Fruit fly (Drosophila melanogaster): ENCODE measurements around the gene MP1.

MP1 gene

dm6 chr3R:4310683-4311066, 3.0 kb downstream of the MP1 start, which contains the start of gene Vps24:
Gene Vps24 (minus strand): TSS chr3R:4310947.
- TF ChIP-seq Pif1B (GFP tag; optimal IDR thresholded peaks at IDR 0.05) = no peak
- peak; percentile 32 for TF ChIP-seq EcR (GFP tag; optimal IDR thresholded peaks at IDR 0.05)
- no peak for TF ChIP-seq CG14655 (GFP tag; optimal IDR thresholded peaks at IDR 0.05)
- TF ChIP-seq fd96Ca (GFP tag; IDR thresholded peaks at IDR 0.05) = no peak

- 0 out of 2 replicates have a peak, but pooled peaks have one; percentile 20 for TF ChIP-seq CG12605 (GFP tag; IDR thresholded peaks at IDR 0.05)
- TF ChIP-seq CG10348 (GFP tag; IDR thresholded peaks at IDR 0.05) = no peak
- TF ChIP-seq CG14655 (GFP tag; optimal IDR thresholded peaks at IDR 0.05) = no peak
- TF ChIP-seq CG8301 (tag; optimal IDR thresholded peaks at IDR 0.05) = no peak
- no peak for TF ChIP-seq CG34367 (tag; optimal IDR thresholded peaks at IDR 0.05)
- peak; percentile 49 for TF ChIP-seq CG8159 (tag; optimal IDR thresholded peaks at IDR 0.05)
- no peak for TF ChIP-seq Pif1A (GFP tag; optimal IDR thresholded peaks at IDR 0.05)
- no peak for TF ChIP-seq Pif1B (GFP tag; optimal IDR thresholded peaks at IDR 0.05)
- TF ChIP-seq CG9948 (tag; optimal IDR thresholded peaks at IDR 0.05) = peak; percentile 46
- TF ChIP-seq D1 (tag; optimal IDR thresholded peaks at IDR 0.05) = peak; percentile 29
- TF ChIP-seq EcR (GFP tag; optimal IDR thresholded peaks at IDR 0.05) = no peak
- no peak for TF ChIP-seq Snoo (tag; optimal IDR thresholded peaks at IDR 0.05)
- no peak for TF ChIP-seq CG13204 (GFP tag; optimal IDR thresholded peaks at IDR 0.05)
- peak; percentile 41 for TF ChIP-seq CG15710 (tag; optimal IDR thresholded peaks at IDR 0.05)
- TF ChIP-seq CG32121 (GFP tag; IDR thresholded peaks at IDR 0.05) = no peak
- TF ChIP-seq fd96Ca (GFP tag; IDR thresholded peaks at IDR 0.05) = no peak
- no peak for TF ChIP-seq rn (GFP tag; IDR thresholded peaks at IDR 0.05)
- no peak for TF ChIP-seq CG4496 (GFP tag; IDR thresholded peaks at IDR 0.05)
- TF ChIP-seq CG17806 (tag; optimal IDR thresholded peaks at IDR 0.05) = peak; percentile 19
- TF ChIP-seq Ets98B (GFP tag; IDR thresholded peaks at IDR 0.05) = no peak
- no peak for TF ChIP-seq gl (tag; optimal IDR thresholded peaks at IDR 0.05)
Observed at dm6 chr3R:4311067-4311723, 3.5 kb downstream of the MP1 start, which contains the start of gene Suv3. Gene Suv3 (plus strand): TSS chr3R:4311555.

- no peak for TF ChIP-seq CG10348 (GFP tag; IDR thresholded peaks at IDR 0.05)
- TF ChIP-seq CG13204 (GFP tag; optimal IDR thresholded peaks at IDR 0.05) = no peak
- TF ChIP-seq fd96Ca (GFP tag; IDR thresholded peaks at IDR 0.05) = no peak
- TF ChIP-seq CG12605 (GFP tag; IDR thresholded peaks at IDR 0.05) = no peak
- TF ChIP-seq CG9948 (tag; optimal IDR thresholded peaks at IDR 0.05) = no peak
- TF ChIP-seq CG8159 (tag; optimal IDR thresholded peaks at IDR 0.05) = no peak
- TF ChIP-seq EcR (GFP tag; optimal IDR thresholded peaks at IDR 0.05) = no peak
- no peak for TF ChIP-seq Ets98B (GFP tag; IDR thresholded peaks at IDR 0.05)
- no peak for TF ChIP-seq CG32121 (GFP tag; IDR thresholded peaks at IDR 0.05)
- TF ChIP-seq Pif1A (GFP tag; optimal IDR thresholded peaks at IDR 0.05) = no peak
- TF ChIP-seq gl (tag; optimal IDR thresholded peaks at IDR 0.05) = no peak
- TF ChIP-seq CG8301 (tag; optimal IDR thresholded peaks at IDR 0.05) = no peak
- TF ChIP-seq CG14655 (GFP tag; optimal IDR thresholded peaks at IDR 0.05) = no peak
- no peak for TF ChIP-seq CG4496 (GFP tag; IDR thresholded peaks at IDR 0.05)
- no peak for TF ChIP-seq rn (GFP tag; IDR thresholded peaks at IDR 0.05)
- TF ChIP-seq CG34367 (tag; optimal IDR thresholded peaks at IDR 0.05) = no peak
Observed at dm6 chr3R:4318589-4318988, 10.9 kb downstream of the MP1 start.

dm6 chr3R:4318999-4319398, 11.3 kb downstream of the MP1 start, which contains the start of gene Syt14:
Gene Syt14 (minus strand): TSS chr3R:4319069.
- no peak for TF ChIP-seq CG13204 (GFP tag; optimal IDR thresholded peaks at IDR 0.05)
- no peak for TF ChIP-seq Pif1A (GFP tag; optimal IDR thresholded peaks at IDR 0.05)
- no peak for TF ChIP-seq CG15710 (tag; optimal IDR thresholded peaks at IDR 0.05)
- peak; percentile 30; the same call in 1 of the 2 replicates for TF ChIP-seq CG12605 (GFP tag; IDR thresholded peaks at IDR 0.05)
- TF ChIP-seq Snoo (tag; optimal IDR thresholded peaks at IDR 0.05) = no peak
- no peak for TF ChIP-seq D1 (tag; optimal IDR thresholded peaks at IDR 0.05)
- TF ChIP-seq CG10348 (GFP tag; IDR thresholded peaks at IDR 0.05) = no peak

dm6 chr3R:4319507-4320138, 11.9 kb downstream of the MP1 start, which contains the start of gene CG9795:
Gene CG9795 (plus strand): TSS chr3R:4319683.
- TF ChIP-seq EcR (GFP tag; optimal IDR thresholded peaks at IDR 0.05) (peak; percentile 27), CG4496 (GFP tag; IDR thresholded peaks at IDR 0.05) (peak; percentile 51; the same call in 2 of the 3 replicates), CG8301 (tag; optimal IDR thresholded peaks at IDR 0.05) (no peak), CG17806 (tag; optimal IDR thresholded peaks at IDR 0.05) (peak; percentile 3), Ets98B (GFP tag; IDR thresholded peaks at IDR 0.05) (peak; percentile 52; the same call in 1 of the 2 replicates), CG32121 (GFP tag; IDR thresholded peaks at IDR 0.05) (peak; percentile 27; the same call in 1 of the 2 replicates), CG34367 (tag; optimal IDR thresholded peaks at IDR 0.05) (no peak), Snoo (tag; optimal IDR thresholded peaks at IDR 0.05) (peak; percentile 16), CG8159 (tag; optimal IDR thresholded peaks at IDR 0.05) (no peak)

dm6 chr3R:4333964-4334363, 26.3 kb downstream of the MP1 start, which contains the start of gene CG9776:
Gene CG9776 (minus strand): TSS chr3R:4334071.
- TF ChIP-seq gl (tag; optimal IDR thresholded peaks at IDR 0.05) = no peak
- TF ChIP-seq Ets98B (GFP tag; IDR thresholded peaks at IDR 0.05) = no peak
- TF ChIP-seq CG10348 (GFP tag; IDR thresholded peaks at IDR 0.05) = no peak
- TF ChIP-seq CG14655 (GFP tag; optimal IDR thresholded peaks at IDR 0.05) = no peak
- peak; percentile 50 for TF ChIP-seq Snoo (tag; optimal IDR thresholded peaks at IDR 0.05)
- TF ChIP-seq CG8301 (tag; optimal IDR thresholded peaks at IDR 0.05) = no peak
- TF ChIP-seq D1 (tag; optimal IDR thresholded peaks at IDR 0.05) = no peak
- TF ChIP-seq Pif1B (GFP tag; optimal IDR thresholded peaks at IDR 0.05) = no peak
- TF ChIP-seq Pif1A (GFP tag; optimal IDR thresholded peaks at IDR 0.05) = no peak
- TF ChIP-seq CG4496 (GFP tag; IDR thresholded peaks at IDR 0.05) = peak; percentile 65
- TF ChIP-seq rn (GFP tag; IDR thresholded peaks at IDR 0.05) = no peak
- no peak for TF ChIP-seq EcR (GFP tag; optimal IDR thresholded peaks at IDR 0.05)
- TF ChIP-seq CG8159 (tag; optimal IDR thresholded peaks at IDR 0.05) = no peak
- no peak for TF ChIP-seq CG12605 (GFP tag; IDR thresholded peaks at IDR 0.05)
- no peak for TF ChIP-seq CG9948 (tag; optimal IDR thresholded peaks at IDR 0.05)
- peak; percentile 13 for TF ChIP-seq CG34367 (tag; optimal IDR thresholded peaks at IDR 0.05)
- peak; percentile 42 for TF ChIP-seq CG32121 (GFP tag; IDR thresholded peaks at IDR 0.05)
